Worm (Caenorhabditis elegans): Measurements from ENCODE around the gene F41G3.6.

DNA sequence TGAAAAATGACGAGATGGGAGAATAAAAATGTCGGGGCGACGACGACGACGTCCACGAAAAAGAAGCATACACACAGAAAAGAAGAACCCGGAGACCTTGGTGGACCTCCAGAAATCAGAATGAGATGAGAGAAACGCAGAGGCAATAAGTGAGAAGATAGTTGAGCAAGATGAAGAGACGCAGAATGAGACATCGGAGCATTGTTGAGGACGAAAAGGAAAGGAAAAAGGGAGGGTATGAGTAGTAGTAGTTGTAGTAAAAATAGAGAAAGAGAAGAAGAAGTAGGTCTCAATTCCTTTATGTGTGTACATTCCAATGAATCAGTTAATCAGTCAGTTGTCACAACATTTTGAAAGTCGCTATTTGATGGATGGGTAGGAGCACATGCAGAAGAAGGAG lies 13.4 kb upstream of the F41G3.6 start, which contains the start of gene T14B4.8:
- TF ChIP-seq drap-1 (GFP tag; optimal IDR thresholded peaks at IDR 0.05), result no peak
- no peak for TF ChIP-seq nhr-237 (tag; optimal IDR thresholded peaks at IDR 0.05)
- no peak for TF ChIP-seq nhr-76 (tag; optimal IDR thresholded peaks at IDR 0.05)
- no peak for TF ChIP-seq pha-4 (tag; optimal IDR thresholded peaks at IDR 0.05)
- no peak for TF ChIP-seq unc-39 (tag; optimal IDR thresholded peaks at IDR 0.05)
- no peak for TF ChIP-seq lin-13 (tag; optimal IDR thresholded peaks at IDR 0.05)
- TF ChIP-seq lsy-2 (tag; optimal IDR thresholded peaks at IDR 0.05), result no peak
- no peak for TF ChIP-seq elt-3 (tag; optimal IDR thresholded peaks at IDR 0.05)
- TF ChIP-seq mep-1 (tag; optimal IDR thresholded peaks at IDR 0.05), result peak; percentile 2
- no peak for TF ChIP-seq nhr-12 (tag; optimal IDR thresholded peaks at IDR 0.05)
- TF ChIP-seq ztf-11 (tag; optimal IDR thresholded peaks at IDR 0.05), result no peak

All from whole organism, mixed stage, embryonic.